Fruit fly (Drosophila melanogaster) ovary, adult (tissue): Measurements from ENCODE around the gene pasi2.

Experiments
- CG17801 ChIP-seq: fragments of 200-800 bp; optimal IDR thresholded peaks from 2 replicates; lab custom pipeline; 2019; ENCODE audit warnings: missing biosample characterization, mild to moderate bottlenecking, missing genetic modification characterization, moderate library complexity; ENCODE audit not compliant: partially characterized antibody

pasi2 gene

dm6 chr3R:9334592-9335518, at the start of gene pasi2, which contains the start of gene Aduk:
Gene pasi2, plus strand, starts transcription at chr3R:9335170.
Gene Aduk, minus strand, starts transcription at chr3R:9334714.
- TF ChIP-seq CG17801 (GFP tag; lab: Kevin White, UChicago) = no peak

dm6 chr3R:9287710-9288109, 47.3 kb upstream of the pasi2 start:
- no peak for TF ChIP-seq CG17801 (GFP tag; lab: Kevin White, UChicago)

DNA sequence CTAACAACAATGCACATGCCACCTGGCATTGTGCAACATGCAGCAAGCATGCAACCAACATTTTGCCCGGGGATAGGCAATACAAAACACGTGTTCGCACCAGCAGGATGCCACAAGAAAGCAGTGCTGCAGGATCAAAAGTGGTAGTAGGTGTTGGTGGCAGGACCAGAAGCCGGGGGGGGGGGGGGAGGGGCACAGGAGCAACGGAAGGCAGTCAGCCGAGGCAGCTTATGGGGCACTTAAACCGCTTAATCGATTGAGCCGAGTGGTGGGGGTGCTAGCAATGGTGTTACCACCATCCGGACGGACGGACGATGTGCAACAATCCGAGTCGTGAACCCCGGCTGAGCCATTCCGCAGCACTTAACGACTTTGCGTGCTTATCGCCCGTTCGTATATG, 37.8 kb upstream of the pasi2 start:
- TF ChIP-seq CG17801 (GFP tag; lab: Kevin White, UChicago) = no peak

- no peak for TF ChIP-seq CG17801 (GFP tag; lab: Kevin White, UChicago)
These were observed 13.5 kb upstream of the pasi2 start, which contains the start of gene HP1e for dm6 chr3R:9321470-9321869. Gene HP1e, plus strand, starts transcription at chr3R:9321770.

DNA sequence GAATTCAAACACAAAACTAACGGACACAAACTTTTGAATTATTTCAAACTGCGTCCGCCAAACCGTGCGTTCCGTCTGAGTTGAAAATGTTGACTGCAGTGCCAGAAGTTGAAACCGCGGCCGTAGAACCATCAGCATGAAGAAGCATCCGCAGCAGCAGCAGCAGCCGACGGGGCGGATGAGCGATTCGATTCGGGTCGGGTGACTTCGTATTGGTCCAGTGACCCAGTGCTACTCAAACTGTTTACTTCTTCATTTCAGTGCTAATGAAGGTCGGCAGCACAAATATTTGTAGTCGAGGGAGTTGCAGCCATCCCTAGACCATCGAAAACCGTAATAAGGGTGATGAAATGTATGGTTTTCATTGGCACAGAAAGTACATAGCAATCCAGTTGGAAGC, 6.6 kb upstream of the pasi2 start, which contains the start of gene CG8861:
TSS of gene CG8861 (minus strand) at position 101 of the 400 bp plus-strand sequence.
- TF ChIP-seq CG17801 (GFP tag; lab: Kevin White, UChicago) = no peak

dm6 chr3R:9328812-9329211, 6.2 kb upstream of the pasi2 start:
- no peak for TF ChIP-seq CG17801 (GFP tag; lab: Kevin White, UChicago)

- TF ChIP-seq CG17801 (GFP tag; lab: Kevin White, UChicago) = no peak
These were observed 4.7 kb upstream of the pasi2 start, which contains the start of gene CG12951 for dm6 chr3R:9330231-9330630. Gene CG12951, minus strand, starts transcription at chr3R:9330331.

dm6 chr3R:9331861-9332260, 3.1 kb upstream of the pasi2 start, which contains the start of gene CG16749:
Gene CG16749, minus strand, starts transcription at chr3R:9331885.
- no peak for TF ChIP-seq CG17801 (GFP tag; lab: Kevin White, UChicago)

DNA sequence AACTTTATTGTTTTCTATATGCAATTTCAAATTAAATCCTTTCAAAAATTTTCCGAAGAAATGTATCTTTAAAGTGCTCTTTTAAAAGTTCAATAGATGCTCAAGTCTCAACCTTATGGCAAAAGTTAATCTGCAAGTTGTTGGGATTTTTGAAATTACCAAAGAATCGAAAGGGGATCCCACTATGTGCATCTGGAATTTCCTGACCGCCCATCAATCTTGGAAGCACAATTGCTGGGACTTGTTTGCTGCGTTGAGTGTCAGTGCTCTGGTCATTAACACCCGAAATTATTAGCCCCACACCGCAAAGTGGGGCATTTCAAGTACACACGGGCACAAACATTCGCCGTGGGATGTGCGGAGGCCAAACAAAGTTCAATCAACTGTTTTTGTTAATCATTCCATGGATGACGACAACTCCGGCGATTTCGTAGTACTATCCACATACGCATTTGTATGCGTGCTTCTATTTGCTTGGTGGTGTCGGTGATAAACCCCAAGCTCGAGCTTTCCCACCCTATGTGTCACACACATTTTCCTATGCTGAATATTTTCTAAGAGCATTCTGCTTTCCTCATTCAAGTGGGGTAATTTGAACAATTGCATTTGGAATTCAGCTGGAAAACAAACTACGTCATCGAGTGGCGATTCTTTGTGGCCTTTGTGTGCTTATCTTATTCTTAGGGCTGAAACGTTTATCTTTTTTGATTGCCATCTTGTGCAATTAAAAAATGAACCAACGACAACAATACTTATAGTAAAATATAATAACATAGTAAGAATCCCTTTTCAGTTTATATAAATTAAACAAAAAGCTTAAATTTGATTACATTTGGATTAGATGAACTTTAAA, 2.7 kb downstream of the pasi2 start:
- no peak for TF ChIP-seq CG17801 (GFP tag; lab: Kevin White, UChicago)

dm6 chr3R:9338771-9339170, 3.8 kb downstream of the pasi2 start:
- TF ChIP-seq CG17801 (GFP tag; lab: Kevin White, UChicago) = no peak

DNA sequence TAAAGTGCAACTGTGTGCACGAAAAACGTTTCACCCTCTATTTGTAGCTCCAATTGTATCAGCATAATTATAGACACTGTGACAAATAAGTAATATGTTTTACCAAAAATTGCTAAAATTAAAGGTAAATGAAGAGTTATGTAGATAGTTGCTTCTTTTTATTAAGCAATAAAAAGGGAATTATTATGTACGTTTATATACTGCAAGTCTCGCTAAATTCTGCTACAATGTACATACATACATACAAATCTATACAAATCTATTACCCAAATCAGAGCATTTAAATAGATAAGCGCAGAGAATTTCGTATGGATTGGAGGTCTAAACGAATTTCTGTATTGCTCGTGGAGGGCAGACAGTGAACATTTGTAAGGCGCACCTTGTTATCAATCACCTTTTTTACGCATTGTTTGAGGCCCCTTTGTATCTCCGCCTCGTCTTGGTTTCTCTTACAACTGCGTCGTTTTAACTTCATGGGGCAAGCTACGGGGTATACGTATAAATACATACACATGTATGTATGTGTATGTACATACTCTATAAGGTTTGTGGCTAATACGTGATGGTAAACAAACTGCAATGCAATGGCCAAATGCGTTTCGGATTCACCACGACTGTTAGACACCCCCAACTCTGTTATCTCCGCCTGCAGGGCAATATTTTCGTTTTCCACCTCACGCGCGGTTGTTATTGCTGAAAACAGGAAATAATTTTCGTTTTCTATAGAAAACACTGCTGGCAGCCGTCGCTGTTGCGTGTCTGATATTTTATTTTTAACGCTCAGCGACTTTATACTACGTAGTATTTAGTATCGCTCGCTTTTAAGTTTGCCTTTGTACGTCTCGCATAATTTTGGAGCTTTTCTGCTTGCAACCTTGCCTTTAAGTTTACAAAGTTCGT, 4.5 kb downstream of the pasi2 start:
- no peak for TF ChIP-seq CG17801 (GFP tag; lab: Kevin White, UChicago)

dm6 chr3R:9340076-9340315, 5.0 kb downstream of the pasi2 start, which contains the start of gene drn:
Gene drn, plus strand, starts transcription at chr3R:9340216.
- no peak for TF ChIP-seq CG17801 (GFP tag; lab: Kevin White, UChicago)

dm6 chr3R:9340425-9341188, 5.6 kb downstream of the pasi2 start:
- peak; percentile 89 for TF ChIP-seq CG17801 (GFP tag; lab: Kevin White, UChicago)
